Worm (Caenorhabditis elegans) whole organism, early embryonic: ENCODE data around the gene ZK688.9.

ENCODE experiments used
- aly-1 ChIP-seq: sonication (generic microtip); optimal IDR thresholded peaks from 2 replicates; lab custom pipeline; 2016; ENCODE audit warnings: missing genetic modification characterization, missing compliant biosample characterization
- ama-1 ChIP-seq: fragments of 150-350 bp; optimal IDR thresholded peaks from 2 replicates; lab custom pipeline; 2014
- ets-7 ChIP-seq: sonication (generic microtip); optimal IDR thresholded peaks from 2 replicates; lab custom pipeline; 2016; ENCODE audit warnings: missing genotype, missing genetic modification characterization, missing compliant biosample characterization
- flt-1 ChIP-seq: fragments of 200-800 bp; sonication (Bioruptor generic); IDR thresholded peaks from 2 replicates; pipeline ENCODE4 v1.3.6; 2022; ENCODE audit warnings: missing genetic modification characterization, missing compliant biosample characterization
- hnd-1 ChIP-seq: sonication (generic microtip); optimal IDR thresholded peaks from 2 replicates; lab custom pipeline; 2016; ENCODE audit warnings: missing genetic modification characterization, missing compliant biosample characterization
- tbx-37 ChIP-seq: fragments of 200-800 bp; sonication (Bioruptor generic); conservative IDR thresholded peaks from 2 replicates; pipeline ENCODE4 v1.3.6; 2022; ENCODE audit warnings: missing genetic modification reagents, missing genetic modification characterization, missing compliant biosample characterization

- no peak for TF ChIP-seq tbx-37
- no peak for TF ChIP-seq hnd-1
- TF ChIP-seq ama-1 (lab: Kevin White, UChicago), result no peak
- no peak for TF ChIP-seq ets-7 (tag; lab: Kevin White, UChicago)
- TF ChIP-seq flt-1 (GFP tag; lab: Robert Waterston, UW), result no peak
- no peak for TF ChIP-seq aly-1 (tag; lab: Kevin White, UChicago)
These were observed 48.0 kb downstream of the ZK688.9 start for ce11 chrIII:7834848-7835247.
